Worm (Caenorhabditis elegans): ENCODE data around the gene nhr-37.

Gene nhr-37

DNA sequence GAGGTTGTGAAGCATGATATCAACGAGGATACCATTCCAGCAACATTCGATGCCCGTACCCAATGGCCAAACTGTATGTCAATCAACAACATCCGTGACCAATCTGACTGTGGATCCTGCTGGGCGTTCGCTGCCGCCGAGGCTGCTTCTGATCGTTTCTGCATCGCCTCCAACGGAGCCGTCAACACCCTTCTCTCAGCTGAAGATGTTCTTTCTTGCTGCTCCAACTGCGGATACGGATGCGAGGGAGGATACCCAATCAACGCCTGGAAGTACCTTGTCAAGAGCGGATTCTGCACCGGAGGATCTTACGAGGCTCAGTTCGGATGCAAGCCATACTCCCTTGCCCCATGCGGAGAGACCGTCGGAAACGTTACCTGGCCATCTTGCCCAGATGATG is 7.0 kb upstream of the nhr-37 start:
- no peak for TF ChIP-seq ham-2 (GFP tag; optimal IDR thresholded peaks at IDR 0.05)
- no peak for TF ChIP-seq mab-5 (tag; optimal IDR thresholded peaks at IDR 0.05)
- no peak for TF ChIP-seq hlh-1 (tag; optimal IDR thresholded peaks at IDR 0.05)
- TF ChIP-seq zip-8 (tag; optimal IDR thresholded peaks at IDR 0.05): no peak
- TF ChIP-seq ceh-83 (GFP tag; optimal IDR thresholded peaks at IDR 0.05): no peak
- no peak for TF ChIP-seq mls-2 (tag; optimal IDR thresholded peaks at IDR 0.05)

ce11 chrV:6616294-6616693 is 5.7 kb upstream of the nhr-37 start:
- TF ChIP-seq ztf-11 (tag; optimal IDR thresholded peaks at IDR 0.05): no peak
- no peak for TF ChIP-seq ceh-43 (GFP tag; optimal IDR thresholded peaks at IDR 0.05)

- TF ChIP-seq sem-2 (GFP tag; optimal IDR thresholded peaks at IDR 0.05): no peak
- no peak for TF ChIP-seq ceh-39 (tag; optimal IDR thresholded peaks at IDR 0.05)
- no peak for TF ChIP-seq unc-120 (tag; optimal IDR thresholded peaks at IDR 0.05; ENCODE audit: poor library complexity, severe bottlenecking)
Observed at ce11 chrV:6620809-6621208, 1.2 kb upstream of the nhr-37 start.

ce11 chrV:6626244-6626643 is 4.2 kb downstream of the nhr-37 start, which contains the start of gene ppt-1:
TSS of gene ppt-1 (minus strand) at chrV:6626344.
- TF ChIP-seq ceh-43 (GFP tag; optimal IDR thresholded peaks at IDR 0.05) (no peak), flh-1 (GFP tag; optimal IDR thresholded peaks at IDR 0.05) (no peak), elt-1 (tag; optimal IDR thresholded peaks at IDR 0.05; ENCODE audit: borderline replicate concordance, insufficient read depth) (no peak), sem-2 (GFP tag; optimal IDR thresholded peaks at IDR 0.05) (no peak), nhr-237 (tag; optimal IDR thresholded peaks at IDR 0.05) (no peak), nhr-2 (tag; optimal IDR thresholded peaks at IDR 0.05) (no peak), bed-3 (GFP tag; optimal IDR thresholded peaks at IDR 0.05) (no peak), lin-32 (GFP tag; optimal IDR thresholded peaks at IDR 0.05) (no peak), blmp-1 (tag; optimal IDR thresholded peaks at IDR 0.05) (no peak), unc-39 (tag; optimal IDR thresholded peaks at IDR 0.05) (no peak), elt-3 (tag; optimal IDR thresholded peaks at IDR 0.05) (no peak), M03D4.4 (tag; optimal IDR thresholded peaks at IDR 0.05) (no peak), nhr-76 (tag; optimal IDR thresholded peaks at IDR 0.05) (no peak)

ce11 chrV:6630769-6631168 is 8.8 kb downstream of the nhr-37 start:
- TF ChIP-seq lsy-2 (tag; optimal IDR thresholded peaks at IDR 0.05): no peak
- no peak for TF ChIP-seq nhr-237 (tag; optimal IDR thresholded peaks at IDR 0.05)
- no peak for TF ChIP-seq mls-2 (tag; optimal IDR thresholded peaks at IDR 0.05)
- no peak for TF ChIP-seq bed-3 (GFP tag; optimal IDR thresholded peaks at IDR 0.05)
- no peak for TF ChIP-seq ceh-43 (GFP tag; optimal IDR thresholded peaks at IDR 0.05)
- TF ChIP-seq mab-5 (tag; optimal IDR thresholded peaks at IDR 0.05): no peak
- no peak for TF ChIP-seq cnd-1 (tag; optimal IDR thresholded peaks at IDR 0.05)
- no peak for TF ChIP-seq ztf-11 (tag; optimal IDR thresholded peaks at IDR 0.05)
- TF ChIP-seq nhr-2 (tag; optimal IDR thresholded peaks at IDR 0.05): no peak

DNA sequence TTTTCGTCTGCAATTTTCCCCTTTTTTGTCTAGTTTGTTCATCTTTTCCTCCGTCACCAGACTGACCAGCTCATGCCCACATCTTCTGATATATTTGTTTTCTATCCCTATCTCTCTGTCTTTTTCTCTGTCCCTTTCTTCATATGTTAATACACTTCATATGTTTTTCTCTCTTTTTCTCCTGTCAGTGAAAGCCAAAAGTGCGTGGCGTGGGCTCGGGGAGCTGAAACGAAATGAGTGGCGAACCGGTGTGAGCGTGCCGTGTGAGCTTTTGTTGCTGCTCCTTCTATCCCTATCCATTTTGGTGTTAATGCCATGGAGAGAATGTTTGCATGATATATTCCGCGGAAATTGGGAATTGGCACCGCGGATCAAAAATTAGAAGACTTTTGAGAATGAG is 9.9 kb downstream of the nhr-37 start:
- TF ChIP-seq unc-39 (tag; optimal IDR thresholded peaks at IDR 0.05) (no peak), unc-62 (GFP tag; optimal IDR thresholded peaks at IDR 0.05) (no peak), mls-2 (tag; optimal IDR thresholded peaks at IDR 0.05) (no peak), nhr-12 (tag; optimal IDR thresholded peaks at IDR 0.05) (no peak), ces-1 (GFP tag; optimal IDR thresholded peaks at IDR 0.05) (no peak), cnd-1 (tag; optimal IDR thresholded peaks at IDR 0.05) (no peak), pha-4 (tag; optimal IDR thresholded peaks at IDR 0.05) (no peak), tbx-8 (GFP tag; optimal IDR thresholded peaks at IDR 0.05) (no peak), nhr-237 (tag; optimal IDR thresholded peaks at IDR 0.05) (no peak), mab-5 (tag; optimal IDR thresholded peaks at IDR 0.05) (no peak), ztf-11 (tag; optimal IDR thresholded peaks at IDR 0.05) (no peak), lin-13 (tag; optimal IDR thresholded peaks at IDR 0.05) (no peak), nhr-76 (tag; optimal IDR thresholded peaks at IDR 0.05) (no peak)

DNA sequence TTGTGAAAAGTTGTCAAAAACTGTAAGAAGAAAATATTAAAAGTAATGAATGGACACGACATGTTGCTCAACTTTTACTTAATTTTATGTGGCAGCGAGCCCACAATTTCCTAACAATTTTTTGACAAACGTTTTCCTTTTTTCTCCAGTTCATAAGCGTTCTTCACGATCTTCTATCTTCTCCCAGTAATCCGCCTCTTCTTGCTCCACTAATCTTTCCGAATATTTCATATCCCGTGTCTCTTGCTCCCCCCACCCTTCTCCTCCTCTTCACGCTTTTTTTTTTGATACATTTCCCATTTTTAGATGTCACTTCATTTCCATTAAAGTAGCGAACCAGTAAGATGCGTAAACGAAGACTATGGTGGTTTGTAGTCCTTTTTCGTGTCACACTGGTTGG is 10.9 kb downstream of the nhr-37 start, which contains the start of gene scd-2:
Gene scd-2, plus strand, starts transcription at position 301 of the 400 bp plus-strand sequence.
- TF ChIP-seq zip-8 (tag; optimal IDR thresholded peaks at IDR 0.05) (no peak), nhr-28 (tag; optimal IDR thresholded peaks at IDR 0.05) (no peak), M03D4.4 (tag; optimal IDR thresholded peaks at IDR 0.05) (no peak), snpc-4 (tag; optimal IDR thresholded peaks at IDR 0.05) (no peak), ham-2 (GFP tag; optimal IDR thresholded peaks at IDR 0.05) (no peak), nhr-12 (tag; optimal IDR thresholded peaks at IDR 0.05) (no peak), tbx-8 (GFP tag; optimal IDR thresholded peaks at IDR 0.05) (no peak), flh-1 (GFP tag; optimal IDR thresholded peaks at IDR 0.05) (no peak), mls-2 (tag; optimal IDR thresholded peaks at IDR 0.05) (no peak), cnd-1 (tag; optimal IDR thresholded peaks at IDR 0.05) (no peak), unc-39 (tag; optimal IDR thresholded peaks at IDR 0.05) (no peak), ces-1 (GFP tag; optimal IDR thresholded peaks at IDR 0.05) (no peak), drap-1 (GFP tag; optimal IDR thresholded peaks at IDR 0.05) (no peak), sptf-1 (tag; optimal IDR thresholded peaks at IDR 0.05) (no peak), hlh-1 (tag; optimal IDR thresholded peaks at IDR 0.05) (no peak), sem-2 (GFP tag; optimal IDR thresholded peaks at IDR 0.05) (no peak), elt-1 (tag; optimal IDR thresholded peaks at IDR 0.05; ENCODE audit: borderline replicate concordance, insufficient read depth) (no peak), nhr-237 (tag; optimal IDR thresholded peaks at IDR 0.05) (no peak)

All from whole organism, mixed stage, embryonic.